Worm (Caenorhabditis elegans): ENCODE results near the gene C53C11.4.
"Not testable (repeated sequence)": the region's sequence is repeated elsewhere in the genome, so short reads cannot be mapped to it uniquely, and the experiment has no call there.

Gene C53C11.4

ce11 chrX:17310730-17311312 lies at the start of gene C53C11.4:
Gene C53C11.4 (plus strand): TSS chrX:17310908.
- TF ChIP-seq fkh-2, pha-4, nhr-76 (tag; optimal IDR thresholded peaks at IDR 0.05): not testable (repeated sequence)

ce11 chrX:17288378-17288777 lies 22.3 kb upstream of the C53C11.4 start:
- TF ChIP-seq elt-2 (tag; optimal IDR thresholded peaks at IDR 0.05) (no peak), nhr-237 (tag; optimal IDR thresholded peaks at IDR 0.05) (no peak), ceh-82 (tag; optimal IDR thresholded peaks at IDR 0.05) (no peak), unc-39 (tag; optimal IDR thresholded peaks at IDR 0.05) (no peak), lin-39 (tag; optimal IDR thresholded peaks at IDR 0.05) (no peak)

- TF ChIP-seq hmg-11 (tag; optimal IDR thresholded peaks at IDR 0.05): no peak
- TF ChIP-seq mdl-1 (tag; optimal IDR thresholded peaks at IDR 0.05): no peak
- no peak for TF ChIP-seq nhr-11 (tag; optimal IDR thresholded peaks at IDR 0.05)
Measured at ce11 chrX:17294019-17294418, 16.7 kb upstream of the C53C11.4 start.

ce11 chrX:17294728-17295127 lies 16.0 kb upstream of the C53C11.4 start, which contains the start of gene C33E10.8:
Gene C33E10.8 (minus strand): TSS chrX:17294828.
- TF ChIP-seq nhr-23 (tag; optimal IDR thresholded peaks at IDR 0.05) (no peak), ceh-28 (tag; optimal IDR thresholded peaks at IDR 0.05) (no peak), nhr-25 (tag; optimal IDR thresholded peaks at IDR 0.05) (no peak), elt-2 (tag; optimal IDR thresholded peaks at IDR 0.05) (no peak), unc-39 (tag; optimal IDR thresholded peaks at IDR 0.05) (no peak), egl-27 (tag; optimal IDR thresholded peaks at IDR 0.05) (no peak), nhr-237 (tag; optimal IDR thresholded peaks at IDR 0.05) (no peak), lsy-12 (tag; optimal IDR thresholded peaks at IDR 0.05) (no peak), eor-1 (tag; optimal IDR thresholded peaks at IDR 0.05) (no peak), nhr-11 (tag; optimal IDR thresholded peaks at IDR 0.05) (no peak), ZK546.5 (tag; optimal IDR thresholded peaks at IDR 0.05) (no peak), nhr-67 (tag; optimal IDR thresholded peaks at IDR 0.05) (no peak)

ce11 chrX:17297408-17297807 lies 13.3 kb upstream of the C53C11.4 start:
- TF ChIP-seq elt-2 (tag; optimal IDR thresholded peaks at IDR 0.05) (peak; percentile 6), sea-2 (GFP tag; optimal IDR thresholded peaks at IDR 0.05) (no peak), egl-5 (tag; optimal IDR thresholded peaks at IDR 0.05) (no peak), pha-4 (tag; optimal IDR thresholded peaks at IDR 0.05) (peak; percentile 53), skn-1 (tag; optimal IDR thresholded peaks at IDR 0.05) (no peak), ceh-82 (tag; optimal IDR thresholded peaks at IDR 0.05) (no peak), nhr-43 (tag; optimal IDR thresholded peaks at IDR 0.05; ENCODE audit: poor library complexity, severe bottlenecking) (no peak), nfya-1 (tag; optimal IDR thresholded peaks at IDR 0.05; ENCODE audit: insufficient read depth) (no peak)

- TF ChIP-seq nhr-23 (tag; optimal IDR thresholded peaks at IDR 0.05): no peak
- no peak for TF ChIP-seq nhr-77 (tag; optimal IDR thresholded peaks at IDR 0.05)
- TF ChIP-seq fos-1 (tag; optimal IDR thresholded peaks at IDR 0.05): no peak
- no peak for TF ChIP-seq ceh-28 (tag; optimal IDR thresholded peaks at IDR 0.05)
- TF ChIP-seq snpc-4 (tag; optimal IDR thresholded peaks at IDR 0.05): peak; percentile 40
Measured at ce11 chrX:17300735-17301134, 10.0 kb upstream of the C53C11.4 start.

ce11 chrX:17301900-17302299 lies 8.8 kb upstream of the C53C11.4 start, which contains the start of gene C33E10.10:
Gene C33E10.10 (minus strand): TSS chrX:17302000.
- TF ChIP-seq nhr-11 (tag; optimal IDR thresholded peaks at IDR 0.05): no peak
- no peak for TF ChIP-seq skn-1 (tag; optimal IDR thresholded peaks at IDR 0.05)
- TF ChIP-seq unc-39 (tag; optimal IDR thresholded peaks at IDR 0.05): no peak
- no peak for TF ChIP-seq fos-1 (tag; optimal IDR thresholded peaks at IDR 0.05)
- TF ChIP-seq aly-2 (tag; optimal IDR thresholded peaks at IDR 0.05): no peak
- no peak for TF ChIP-seq nhr-43 (tag; optimal IDR thresholded peaks at IDR 0.05; ENCODE audit: poor library complexity, severe bottlenecking)
- TF ChIP-seq elt-1 (tag; optimal IDR thresholded peaks at IDR 0.05): no peak
- no peak for TF ChIP-seq snpc-4 (tag; optimal IDR thresholded peaks at IDR 0.05)
- no peak for TF ChIP-seq lsy-12 (tag; optimal IDR thresholded peaks at IDR 0.05)
- no peak for TF ChIP-seq elt-2 (tag; optimal IDR thresholded peaks at IDR 0.05)
- TF ChIP-seq egl-27 (tag; optimal IDR thresholded peaks at IDR 0.05): no peak
